Worm (Caenorhabditis elegans): Measurements from ENCODE around the gene cpi-1.
A peak's percentile ranks its signal among the peaks of the same experiment; 100 is the strongest.

Gene cpi-1

DNA sequence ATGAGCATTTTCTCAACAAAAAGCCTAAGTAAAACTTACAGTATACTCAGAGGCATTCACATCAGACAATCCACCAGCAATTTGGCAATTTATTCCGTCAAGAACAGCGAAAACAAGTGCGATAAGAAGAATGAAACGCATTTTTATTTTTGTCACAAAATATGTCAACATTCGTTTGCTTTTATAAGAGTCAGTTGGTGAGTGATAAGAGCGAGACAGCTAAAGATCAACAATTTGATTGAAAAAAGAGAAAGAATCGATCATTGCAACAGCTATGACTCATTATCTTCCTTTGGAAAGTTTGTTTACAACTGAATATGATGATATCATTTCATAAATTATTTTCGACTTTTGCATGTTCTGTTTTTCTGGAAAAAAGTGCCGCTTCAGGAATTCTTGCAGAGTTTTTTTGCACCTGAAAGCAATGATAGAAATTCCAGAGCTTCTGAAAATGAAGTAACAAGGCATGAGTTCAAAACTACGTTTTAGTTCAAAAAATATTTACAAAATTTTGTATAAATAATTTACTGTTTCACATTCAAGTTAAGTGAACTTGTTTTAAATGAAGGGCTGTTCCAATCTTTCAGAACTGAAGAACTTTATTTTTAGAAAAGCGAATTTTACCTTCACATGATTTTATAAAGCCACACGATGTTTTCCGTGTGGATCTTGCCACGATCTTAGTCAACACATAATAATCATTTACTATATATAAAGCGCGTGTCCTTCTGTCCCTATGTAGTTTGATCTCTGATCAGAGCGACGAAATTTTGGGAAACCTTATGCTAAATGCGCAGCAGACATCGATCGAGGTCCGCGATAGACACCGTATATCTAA lies at the start of gene cpi-1:
TSS of gene cpi-1 (minus strand) at position 204 of the 838 bp plus-strand sequence.
- TF ChIP-seq C34B4.2 (tag; optimal IDR thresholded peaks at IDR 0.05) (no peak), elt-2 (tag; optimal IDR thresholded peaks at IDR 0.05) (peak; percentile 3), mdl-1 (tag; optimal IDR thresholded peaks at IDR 0.05) (no peak), irx-1 (tag; optimal IDR thresholded peaks at IDR 0.05) (no peak), dpl-1 (GFP tag; optimal IDR thresholded peaks at IDR 0.05) (no peak), nhr-90 (tag; optimal IDR thresholded peaks at IDR 0.05; ENCODE audit: poor library complexity) (no peak), lin-14 (GFP tag; optimal IDR thresholded peaks at IDR 0.05) (peak; percentile 43), tlp-1 (tag; optimal IDR thresholded peaks at IDR 0.05) (no peak), nhr-85 (tag) (peak; percentile 17), blmp-1 (tag; optimal IDR thresholded peaks at IDR 0.05) (peak; percentile 21), elt-3 (tag; optimal IDR thresholded peaks at IDR 0.05) (peak in 2 of 6 experiments; percentile 19 to 70), fkh-10 (GFP tag; optimal IDR thresholded peaks at IDR 0.05) (no peak), vab-15 (tag; optimal IDR thresholded peaks at IDR 0.05) (no peak)

DNA sequence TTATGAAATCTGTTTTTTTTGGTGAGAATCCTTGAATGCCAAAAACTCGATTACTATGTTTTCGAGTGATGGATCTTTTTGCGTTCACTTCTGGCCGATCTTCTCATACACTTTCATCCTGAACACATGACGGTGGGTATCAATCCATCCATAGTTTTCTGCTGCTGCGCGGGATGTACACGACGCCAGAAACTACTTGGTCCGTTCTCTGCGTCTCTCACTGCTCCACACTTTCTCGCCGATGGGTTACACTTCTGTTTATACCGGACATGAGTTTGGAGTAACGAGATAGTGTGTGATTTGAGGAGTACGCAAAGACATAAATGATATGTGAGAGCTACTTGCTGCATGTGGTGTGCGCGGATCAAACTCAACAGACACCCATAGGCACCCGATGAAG lies 47.2 kb upstream of the cpi-1 start:
- no peak for TF ChIP-seq efl-1 (optimal IDR thresholded peaks at IDR 0.05)
- peak in 1 of 2 experiments; percentile 48 for TF ChIP-seq efl-1 (GFP tag; optimal IDR thresholded peaks at IDR 0.05 in 1 of 2)
- TF ChIP-seq nhr-20 (tag; optimal IDR thresholded peaks at IDR 0.05) = no peak

DNA sequence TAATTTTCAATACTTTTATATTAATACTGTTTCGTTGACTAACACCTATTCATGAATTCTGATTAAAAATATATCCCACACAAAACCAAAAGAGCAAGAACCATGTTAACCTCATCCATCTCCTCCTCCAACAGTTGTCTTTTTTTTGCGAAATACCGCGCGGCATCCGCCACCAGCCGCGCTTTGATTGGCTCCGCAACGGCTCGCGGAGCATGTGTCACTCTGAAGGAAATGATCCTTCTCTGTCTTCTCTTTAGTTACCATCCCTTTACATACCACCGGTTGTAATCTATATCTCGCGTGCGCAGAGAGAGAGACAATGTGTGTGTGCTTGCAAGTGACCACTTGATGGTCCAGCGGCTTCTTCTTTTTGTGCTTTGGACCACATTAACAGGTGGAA lies 42.1 kb upstream of the cpi-1 start:
- TF ChIP-seq pqm-1 (tag; optimal IDR thresholded peaks at IDR 0.05) (no peak), pag-3 (tag; optimal IDR thresholded peaks at IDR 0.05; ENCODE audit: borderline replicate concordance, insufficient read depth) (no peak), efl-1 (optimal IDR thresholded peaks at IDR 0.05) (no peak), efl-1 (GFP tag; optimal IDR thresholded peaks at IDR 0.05 in 1 of 2) (peak in 1 of 2 experiments; percentile 31), jun-1 (tag; optimal IDR thresholded peaks at IDR 0.05) (no peak), nhr-71 (tag; optimal IDR thresholded peaks at IDR 0.05) (no peak), nhr-28 (tag; optimal IDR thresholded peaks at IDR 0.05) (no peak), nhr-12 (tag; optimal IDR thresholded peaks at IDR 0.05) (no peak)

DNA sequence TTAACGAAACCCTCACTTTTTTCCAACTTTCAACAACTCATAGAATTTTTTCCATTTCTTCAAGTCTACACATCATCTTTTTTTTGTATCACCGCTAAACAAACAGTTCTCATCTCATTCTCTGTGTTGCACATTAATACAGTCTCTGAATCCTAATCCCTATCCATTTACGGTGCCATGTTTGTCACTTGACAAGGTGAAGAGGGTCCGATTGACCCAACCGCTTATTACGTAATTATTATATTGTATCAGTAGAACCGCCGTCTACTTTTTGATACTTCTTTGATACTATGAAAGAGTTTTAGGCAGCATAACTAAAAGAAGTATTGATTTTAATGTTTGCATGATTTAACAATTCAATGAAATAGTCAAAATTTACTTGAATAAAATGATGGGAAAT lies 41.2 kb upstream of the cpi-1 start:
- TF ChIP-seq fkh-4 (tag; optimal IDR thresholded peaks at IDR 0.05; ENCODE audit: borderline replicate concordance) (no peak), hlh-4 (tag; optimal IDR thresholded peaks at IDR 0.05) (no peak), ceh-63 (GFP tag; optimal IDR thresholded peaks at IDR 0.05) (no peak), lin-35 (GFP tag; optimal IDR thresholded peaks at IDR 0.05) (no peak), tlp-1 (tag; optimal IDR thresholded peaks at IDR 0.05) (no peak), jun-1 (tag; optimal IDR thresholded peaks at IDR 0.05) (no peak)

DNA sequence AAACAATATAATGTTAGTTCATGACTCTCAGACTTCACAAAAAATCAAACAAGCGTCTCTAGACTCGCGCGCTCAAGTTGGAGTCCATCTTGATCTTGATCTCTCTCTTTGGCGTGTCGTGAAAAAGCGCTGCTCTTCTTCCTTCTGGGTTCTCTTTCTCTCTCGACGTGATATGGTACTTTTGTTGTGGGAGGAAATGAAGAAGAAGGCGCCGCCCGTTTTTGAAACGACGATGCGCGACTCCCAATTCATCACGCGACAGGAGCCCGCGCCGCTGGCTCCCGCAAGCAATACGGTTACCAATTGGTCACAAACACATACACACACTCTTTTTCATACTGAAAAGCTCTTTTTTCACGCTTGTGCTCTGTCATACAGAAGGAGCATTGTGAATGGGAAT lies 37.0 kb upstream of the cpi-1 start:
- TF ChIP-seq lin-14 (GFP tag; optimal IDR thresholded peaks at IDR 0.05) (peak; percentile 25), efl-1 (optimal IDR thresholded peaks at IDR 0.05) (no peak), efl-1 (GFP tag; optimal IDR thresholded peaks at IDR 0.05 in 1 of 2) (peak in 1 of 2 experiments; percentile 88), nhr-11 (tag; optimal IDR thresholded peaks at IDR 0.05) (no peak), mab-9 (GFP tag; IDR thresholded peaks at IDR 0.05) (no peak), nhr-20 (tag; optimal IDR thresholded peaks at IDR 0.05) (peak; percentile 10), nhr-77 (tag; optimal IDR thresholded peaks at IDR 0.05) (peak; percentile 63), hlh-17 (GFP tag; optimal IDR thresholded peaks at IDR 0.05; ENCODE audit: borderline replicate concordance) (no peak), nhr-237 (tag; optimal IDR thresholded peaks at IDR 0.05) (no peak), tbx-2 (tag; optimal IDR thresholded peaks at IDR 0.05) (peak; percentile 17), C34B4.2 (tag; optimal IDR thresholded peaks at IDR 0.05) (no peak), ces-1 (GFP tag; optimal IDR thresholded peaks at IDR 0.05) (no peak), elt-2 (tag; optimal IDR thresholded peaks at IDR 0.05) (no peak)

All from whole organism, L1 larva.